Worm (Caenorhabditis elegans) whole organism, L4 larva: ENCODE results near the gene scc-1.

Experiments
- F26F4.8 ChIP-seq: fragments of 200-800 bp; sonication (Bioruptor generic); conservative IDR thresholded peaks from 2 replicates; pipeline ENCODE4 v1.3.6; 2022; ENCODE audit warnings: missing genetic modification characterization, missing compliant biosample characterization
- F37D6.2 ChIP-seq: sonication (generic microtip); optimal IDR thresholded peaks from 2 replicates; lab custom pipeline; 2016; ENCODE audit warnings: mild to moderate bottlenecking, missing genetic modification characterization, missing compliant biosample characterization
- F44E2.7 ChIP-seq: fragments of 200-800 bp; sonication (Bioruptor generic); IDR thresholded peaks from 2 replicates; pipeline ENCODE4 v2.1.2; 2022; ENCODE audit warnings: missing genetic modification characterization, missing compliant biosample characterization
- F49E8.2 ChIP-seq: sonication (generic microtip); optimal IDR thresholded peaks from 2 replicates; lab custom pipeline; 2016; ENCODE audit warnings: missing compliant biosample characterization, mild to moderate bottlenecking, missing genetic modification characterization, borderline replicate concordance
- T20F7.1 ChIP-seq: fragments of 200-800 bp; sonication (Bioruptor generic); optimal IDR thresholded peaks from 2 replicates; lab custom pipeline; 2018; ENCODE audit warnings: mild to moderate bottlenecking, missing genetic modification characterization, missing compliant biosample characterization
- Y105C5A.15 ChIP-seq: fragments of 200-800 bp; sonication (Bioruptor generic); IDR thresholded peaks from 2 replicates; pipeline ENCODE4 v1.3.6; 2022; ENCODE audit warnings: missing genetic modification characterization, missing compliant biosample characterization
- Y48G9A.11 ChIP-seq: fragments of 200-800 bp; sonication (Bioruptor generic); IDR thresholded peaks from 2 replicates; pipeline ENCODE4 v1.3.6; 2022; ENCODE audit warnings: missing genetic modification reagents, missing genetic modification characterization, missing compliant biosample characterization
- Y5F2A.4 ChIP-seq: fragments of 200-800 bp; sonication (Bioruptor generic); optimal IDR thresholded peaks from 2 replicates; lab custom pipeline; 2018; ENCODE audit warnings: mild to moderate bottlenecking, missing genetic modification characterization, missing compliant biosample characterization
- Y75B8A.6 ChIP-seq: fragments of 200-800 bp; sonication (Bioruptor generic); IDR thresholded peaks from 2 replicates; pipeline ENCODE4 v1.3.6; 2022; ENCODE audit warnings: missing genetic modification reagents, missing genetic modification characterization, missing compliant biosample characterization
- aha-1 ChIP-seq: fragments of 150-350 bp; peaks from one replicate; lab custom pipeline; 2014; ENCODE audit warnings: missing biosample characterization, missing genetic modification characterization
- ama-1 ChIP-seq: fragments of 150-350 bp; optimal IDR thresholded peaks from 2 replicates; lab custom pipeline; 2014; ENCODE audit warnings: inconsistent platforms, mixed read lengths
- arid-1 ChIP-seq: fragments of 200-800 bp; sonication (Bioruptor generic); conservative IDR thresholded peaks from 2 replicates; pipeline ENCODE4 v1.3.6; 2022; ENCODE audit warnings: missing genetic modification reagents, missing genetic modification characterization, missing compliant biosample characterization
- ceh-20 ChIP-seq: fragments of 200-800 bp; sonication (Bioruptor generic); IDR thresholded peaks from 2 replicates; pipeline ENCODE4 v1.3.6; 2022; ENCODE audit warnings: missing genetic modification reagents, missing genetic modification characterization, missing compliant biosample characterization
- ceh-32 ChIP-seq: sonication (generic microtip); optimal IDR thresholded peaks from 2 replicates; lab custom pipeline; 2016; ENCODE audit warnings: mild to moderate bottlenecking, missing genetic modification characterization, missing compliant biosample characterization; ENCODE audit not compliant: poor library complexity
- ces-1 ChIP-seq: fragments of 150-350 bp; sonication (generic microtip); optimal IDR thresholded peaks from 4 replicates; lab custom pipeline; 2014; ENCODE audit warnings: missing biosample characterization, missing genetic modification reagents, missing genetic modification characterization
- daf-12 ChIP-seq: fragments of 150-350 bp; optimal IDR thresholded peaks from 2 replicates; lab custom pipeline; 2014; ENCODE audit warnings: missing biosample characterization, missing genetic modification reagents, missing genetic modification characterization
- daf-19 ChIP-seq: fragments of 200-800 bp; sonication (Bioruptor generic); conservative IDR thresholded peaks from 2 replicates; pipeline ENCODE4 v1.3.6; 2022; ENCODE audit warnings: missing genetic modification characterization, missing compliant biosample characterization
- daf-8 ChIP-seq: fragments of 200-800 bp; sonication (Bioruptor generic); IDR thresholded peaks from 2 replicates; pipeline ENCODE4 v1.3.6; 2022; ENCODE audit warnings: missing genetic modification characterization, missing compliant biosample characterization
- dmd-6 ChIP-seq: fragments of 200-800 bp; sonication (Bioruptor generic); IDR thresholded peaks from 2 replicates; pipeline ENCODE4 v1.3.6; 2022; ENCODE audit warnings: missing genetic modification reagents, missing genetic modification characterization, missing compliant biosample characterization
- dpl-1 ChIP-seq: fragments of 150-350 bp; optimal IDR thresholded peaks from 2 replicates; lab custom pipeline; 2014; ENCODE audit warnings: missing biosample characterization, missing genetic modification reagents, missing genetic modification characterization
- dve-1 ChIP-seq: sonication (generic microtip); optimal IDR thresholded peaks from 2 replicates; lab custom pipeline; 2017; ENCODE audit warnings: antibody characterized with exemption, mild to moderate bottlenecking, missing genetic modification characterization, missing compliant biosample characterization; ENCODE audit not compliant: insufficient read depth
- egl-27 ChIP-seq: sonication (generic microtip); optimal IDR thresholded peaks from 3 replicates; lab custom pipeline; 2017; ENCODE audit warnings: missing biosample characterization, missing genetic modification reagents, missing genetic modification characterization
- hmg-1.1 ChIP-seq: fragments of 200-800 bp; sonication (Bioruptor generic); IDR thresholded peaks from 2 replicates; pipeline ENCODE4 v1.3.6; 2022; ENCODE audit warnings: missing genetic modification reagents, missing genetic modification characterization, missing compliant biosample characterization
- lim-7 ChIP-seq: fragments of 200-800 bp; sonication (Bioruptor generic); IDR thresholded peaks from 2 replicates; pipeline ENCODE4 v1.3.6; 2022; ENCODE audit warnings: missing genetic modification characterization, missing compliant biosample characterization
- lin-13 ChIP-seq: fragments of 150-350 bp; optimal IDR thresholded peaks from 2 replicates; lab custom pipeline; 2014; ENCODE audit warnings: missing biosample characterization, missing genetic modification reagents, missing genetic modification characterization
- lin-15B ChIP-seq: fragments of 150-350 bp; sonication (generic microtip); optimal IDR thresholded peaks from 3 replicates; lab custom pipeline; 2014; ENCODE audit warnings: missing biosample characterization, missing genetic modification characterization
- lin-29 ChIP-seq: fragments of 200-800 bp; sonication (Bioruptor generic); IDR thresholded peaks from 2 replicates; pipeline ENCODE4 v1.3.6; 2022; ENCODE audit warnings: missing genetic modification reagents, missing genetic modification characterization, missing compliant biosample characterization
- madf-5 ChIP-seq, 2 experiments: fragments of 200-800 bp; sonication (Bioruptor generic); IDR thresholded peaks; 2 replicates each; pipeline ENCODE4 v1.3.6; 2022; ENCODE audit warnings: missing compliant biosample characterization in 2 of 2, missing genetic modification characterization in 2 of 2
- mdl-1 ChIP-seq, 2 experiments: fragments of 150-350 bp in 1 of 2; sonication (generic microtip) in 1 of 2; optimal IDR thresholded peaks; 2 replicates each; lab custom pipeline; 2014 to 2017; ENCODE audit warnings: missing biosample characterization in 2 of 2, missing genetic modification characterization in 2 of 2
- mdt-29 ChIP-seq: fragments of 200-800 bp; sonication (Bioruptor generic); IDR thresholded peaks from 2 replicates; pipeline ENCODE4 v1.3.6; 2022; ENCODE audit warnings: missing genetic modification reagents, missing genetic modification characterization, missing compliant biosample characterization
- mep-1 ChIP-seq: fragments of 150-350 bp; sonication (generic microtip); optimal IDR thresholded peaks from 3 replicates; lab custom pipeline; 2014; ENCODE audit warnings: missing biosample characterization, missing genetic modification characterization
- mes-2 ChIP-seq: sonication (generic microtip); optimal IDR thresholded peaks from 2 replicates; lab custom pipeline; 2016; ENCODE audit warnings: missing genotype, mild to moderate bottlenecking, missing genetic modification characterization, missing compliant biosample characterization; ENCODE audit not compliant: poor library complexity, severe bottlenecking
- mxl-2 ChIP-seq: fragments of 200-800 bp; sonication (Bioruptor generic); conservative IDR thresholded peaks from 2 replicates; pipeline ENCODE4 v1.3.6; 2022; ENCODE audit warnings: missing genetic modification reagents, missing genetic modification characterization, missing compliant biosample characterization
- nhr-10 ChIP-seq: fragments of 150-350 bp; optimal IDR thresholded peaks from 2 replicates; lab custom pipeline; 2014; ENCODE audit warnings: missing biosample characterization, missing genetic modification characterization
- nhr-102 ChIP-seq: sonication (generic microtip); optimal IDR thresholded peaks from 2 replicates; lab custom pipeline; 2016; ENCODE audit warnings: mild to moderate bottlenecking, missing genetic modification characterization, moderate library complexity, missing compliant biosample characterization
- nhr-11 ChIP-seq: fragments of 150-350 bp; optimal IDR thresholded peaks from 2 replicates; lab custom pipeline; 2014; ENCODE audit warnings: missing biosample characterization, missing genetic modification characterization
- nhr-111 ChIP-seq: fragments of 200-800 bp; sonication (Bioruptor generic); optimal IDR thresholded peaks from 2 replicates; lab custom pipeline; 2018; ENCODE audit warnings: mild to moderate bottlenecking, missing genetic modification characterization, missing compliant biosample characterization
- nhr-25 ChIP-seq: sonication (generic microtip); optimal IDR thresholded peaks from 2 replicates; lab custom pipeline; 2017; ENCODE audit warnings: missing genetic modification characterization, mild to moderate bottlenecking, missing compliant biosample characterization, antibody characterized with exemption, moderate library complexity, borderline replicate concordance; ENCODE audit not compliant: insufficient read depth
- nhr-28 ChIP-seq: fragments of 150-350 bp; optimal IDR thresholded peaks from 2 replicates; lab custom pipeline; 2014; ENCODE audit warnings: missing biosample characterization, missing genetic modification characterization
- nhr-42 ChIP-seq: fragments of 200-800 bp; sonication (Bioruptor generic); IDR thresholded peaks from 2 replicates; pipeline ENCODE4 v1.3.6; 2022; ENCODE audit warnings: missing genetic modification characterization, missing compliant biosample characterization
- nhr-48 ChIP-seq: sonication (generic microtip); optimal IDR thresholded peaks from 2 replicates; lab custom pipeline; 2016; ENCODE audit warnings: mild to moderate bottlenecking, missing genetic modification characterization, missing compliant biosample characterization
- nhr-77 ChIP-seq: fragments of 150-350 bp; optimal IDR thresholded peaks from 2 replicates; lab custom pipeline; 2014; ENCODE audit warnings: missing biosample characterization, missing genetic modification characterization
- pha-4 ChIP-seq, 2 experiments: fragments of 150-350 bp in 1 of 2; fragments of 200-800 bp in 1 of 2; sonication (Bioruptor generic) in 1 of 2; IDR thresholded peaks in 1 of 2; optimal IDR thresholded peaks in 1 of 2; 2 replicates each; pipeline versions ENCODE4 v1.3.6 to Lab custom; 2014 to 2022; ENCODE audit warnings: missing genetic modification characterization in 2 of 2, missing genetic modification reagents in 2 of 2, missing biosample characterization in 1 of 2, missing compliant biosample characterization in 1 of 2
- php-3 ChIP-seq: fragments of 200-800 bp; sonication (Bioruptor generic); IDR thresholded peaks from 2 replicates; pipeline ENCODE4 v1.3.6; 2022; ENCODE audit warnings: missing genetic modification reagents, missing genetic modification characterization, missing compliant biosample characterization
- snpc-4 ChIP-seq: fragments of 150-350 bp; optimal IDR thresholded peaks from 2 replicates; lab custom pipeline; 2014; ENCODE audit warnings: missing biosample characterization, missing genetic modification characterization
- spr-1 ChIP-seq: sonication (generic microtip); optimal IDR thresholded peaks from 2 replicates; lab custom pipeline; 2016; ENCODE audit warnings: mild to moderate bottlenecking, missing genetic modification characterization, missing compliant biosample characterization
- spr-3 ChIP-seq: fragments of 200-800 bp; sonication (Bioruptor generic); optimal IDR thresholded peaks from 2 replicates; lab custom pipeline; 2018; ENCODE audit warnings: mild to moderate bottlenecking, missing genetic modification characterization, missing compliant biosample characterization
- unc-130 ChIP-seq: sonication (generic microtip); optimal IDR thresholded peaks from 2 replicates; lab custom pipeline; 2016; ENCODE audit warnings: missing genetic modification reagents, missing genetic modification characterization, missing compliant biosample characterization
- vab-7 ChIP-seq: fragments of 200-800 bp; sonication (Bioruptor generic); IDR thresholded peaks from 2 replicates; pipeline ENCODE4 v1.3.6; 2022; ENCODE audit warnings: missing genetic modification reagents, missing genetic modification characterization, missing compliant biosample characterization
- zfp-2 ChIP-seq: sonication (generic microtip); optimal IDR thresholded peaks from 2 replicates; lab custom pipeline; 2016; ENCODE audit warnings: mild to moderate bottlenecking, missing genetic modification characterization, missing compliant biosample characterization
- ztf-11 ChIP-seq: fragments of 150-350 bp; optimal IDR thresholded peaks from 2 replicates; lab custom pipeline; 2014; ENCODE audit warnings: missing biosample characterization, missing genetic modification characterization

scc-1 gene

DNA sequence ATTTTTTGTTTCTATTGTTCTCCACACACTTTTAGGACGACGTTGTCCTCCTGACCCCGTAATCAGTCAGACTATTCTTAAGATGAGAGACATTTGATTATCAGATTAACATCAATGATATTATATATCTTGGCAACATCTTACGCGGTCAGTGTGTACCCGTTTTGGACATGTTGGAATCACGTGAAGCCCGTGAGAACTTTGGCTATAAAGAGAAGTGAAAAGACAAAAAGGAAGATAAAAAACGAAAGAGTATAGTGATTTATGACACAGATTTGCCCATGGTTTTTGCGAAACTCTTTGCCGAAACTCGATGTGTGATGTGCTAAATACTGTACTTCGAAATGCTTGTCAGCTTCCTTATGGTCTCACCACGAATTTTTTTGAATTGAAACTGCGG lies 46.8 kb downstream of the scc-1 start (continued):
- TF ChIP-seq Y48G9A.11 (GFP tag; lab: Robert Waterston, UW) (no peak), egl-27 (tag; lab: Kevin White, UChicago) (no peak), unc-130 (no peak), dmd-6 (peak; percentile 30; the same call in 1 of the 2 replicates), ama-1 (lab: Kevin White, UChicago) (no peak), nhr-25 (tag; lab: Kevin White, UChicago) (no peak), lin-29 (GFP tag; lab: Robert Waterston, UW) (no peak), vab-7 (GFP tag; lab: Robert Waterston, UW) (no peak), zfp-2 (tag; lab: Kevin White, UChicago) (no peak), lin-13 (GFP tag; lab: Kevin White, UChicago) (no peak), dve-1 (tag; lab: Kevin White, UChicago) (peak; percentile 34), nhr-42 (no peak), daf-8 (GFP tag; lab: Robert Waterston, UW) (no peak), madf-5 (GFP tag; IDR thresholded peaks at IDR 0.05; lab: Robert Waterston, UW) (no peak), nhr-28 (peak; percentile 77), arid-1 (GFP tag; lab: Robert Waterston, UW) (no peak), Y75B8A.6 (no peak), snpc-4 (no peak), daf-12 (tag; lab: Kevin White, UChicago) (no peak), mes-2 (peak; percentile 32), spr-3 (GFP tag; lab: Kevin White, UChicago) (no peak), daf-19 (no peak), mdt-29 (GFP tag; lab: Robert Waterston, UW) (no peak), dpl-1 (peak; percentile 33), aha-1 (tag; lab: Kevin White, UChicago) (peak; percentile 84), spr-1 (tag; lab: Kevin White, UChicago) (no peak), F44E2.7 (no peak), hmg-1.1 (GFP tag; lab: Robert Waterston, UW) (no peak), ceh-20 (GFP tag; lab: Robert Waterston, UW) (peak; percentile 59; the same call in 1 of the 2 replicates), mxl-2 (GFP tag; lab: Robert Waterston, UW) (peak; percentile 78), Y105C5A.15 (GFP tag; lab: Robert Waterston, UW) (no peak), nhr-102 (tag; lab: Kevin White, UChicago) (peak; percentile 10), nhr-111 (GFP tag; lab: Kevin White, UChicago) (no peak), nhr-11 (tag; lab: Kevin White, UChicago) (peak; percentile 98), F49E8.2 (tag; lab: Kevin White, UChicago) (no peak), Y5F2A.4 (GFP tag; lab: Kevin White, UChicago) (no peak), nhr-77 (peak; percentile 8), mep-1 (tag; lab: Kevin White, UChicago) (peak; percentile 50), T20F7.1 (GFP tag; lab: Kevin White, UChicago) (no peak), F37D6.2 (tag; lab: Kevin White, UChicago) (no peak), php-3 (GFP tag; lab: Robert Waterston, UW) (no peak), ces-1 (GFP tag; lab: Kevin White, UChicago) (no peak), lin-15B (tag; lab: Kevin White, UChicago) (no peak), mdl-1 (tag; optimal IDR thresholded peaks at IDR 0.05; lab: Kevin White, UChicago) (peak in 1 of 2 experiments; percentile 71), nhr-10 (tag; lab: Kevin White, UChicago) (peak; percentile 59), ceh-32 (tag; lab: Kevin White, UChicago) (no peak), lim-7 (no peak), nhr-48 (tag; lab: Kevin White, UChicago) (peak; percentile 95), ztf-11 (tag; lab: Kevin White, UChicago) (no peak), F26F4.8 (GFP tag; lab: Robert Waterston, UW) (no peak), pha-4 (GFP tag; IDR thresholded peaks at IDR 0.05; lab: Robert Waterston, UW) (no peak), pha-4 (tag; optimal IDR thresholded peaks at IDR 0.05; lab: Kevin White, UChicago) (no peak)
